Worm (Caenorhabditis elegans): ENCODE results near the gene lgc-58.

DNA sequence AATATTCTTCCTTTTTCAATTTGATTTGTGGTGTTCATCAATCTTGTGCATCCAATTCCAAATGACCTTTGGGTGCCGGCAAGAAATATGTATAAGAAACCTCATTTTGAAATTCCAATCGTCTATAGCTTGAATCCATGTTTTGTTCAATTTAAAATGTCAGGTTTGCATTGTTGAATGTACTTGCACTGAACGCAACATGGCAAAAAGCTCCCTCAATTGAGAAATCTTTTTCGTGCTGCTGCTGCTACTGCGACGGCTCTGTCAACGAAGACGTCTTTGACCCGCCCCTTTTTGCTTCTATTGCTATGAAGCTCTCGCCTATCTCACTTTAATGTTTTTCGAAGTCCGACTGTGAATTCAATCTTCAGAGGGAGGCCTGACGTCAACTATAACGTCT, at the start of gene lgc-58:
- no peak for TF ChIP-seq nhr-6 (tag; optimal IDR thresholded peaks at IDR 0.05)
- TF ChIP-seq elt-3 (tag; optimal IDR thresholded peaks at IDR 0.05) = no peak
- TF ChIP-seq ZK546.5 (tag; optimal IDR thresholded peaks at IDR 0.05) = no peak
- TF ChIP-seq ceh-82 (tag; optimal IDR thresholded peaks at IDR 0.05) = no peak
- no peak for TF ChIP-seq elt-1 (tag; optimal IDR thresholded peaks at IDR 0.05)
- no peak for TF ChIP-seq nhr-11 (tag; optimal IDR thresholded peaks at IDR 0.05)
- TF ChIP-seq nhr-77 (tag; optimal IDR thresholded peaks at IDR 0.05) = no peak
- no peak for TF ChIP-seq ama-1 (optimal IDR thresholded peaks at IDR 0.05)
- TF ChIP-seq peb-1 (tag; optimal IDR thresholded peaks at IDR 0.05) = no peak
- no peak for TF ChIP-seq ztf-11 (tag; optimal IDR thresholded peaks at IDR 0.05)
- no peak for TF ChIP-seq fos-1 (tag; optimal IDR thresholded peaks at IDR 0.05)
- no peak for TF ChIP-seq unc-39 (tag; optimal IDR thresholded peaks at IDR 0.05)
- no peak for TF ChIP-seq nhr-12 (tag; optimal IDR thresholded peaks at IDR 0.05)
